Worm (Caenorhabditis elegans) whole organism, mixed stage, embryonic: ENCODE measurements around the gene Y22D7AR.2.

Source experiments
- ceh-83 ChIP-seq: fragments of 200-800 bp; sonication (Bioruptor generic); optimal IDR thresholded peaks from 2 replicates; lab custom pipeline; 2018; ENCODE audit warnings: mild to moderate bottlenecking, missing genetic modification characterization, missing compliant biosample characterization
- cnd-1 ChIP-seq: fragments of 200-800 bp; sonication (Bioruptor generic); optimal IDR thresholded peaks from 2 replicates; lab custom pipeline; 2018; ENCODE audit warnings: mild to moderate bottlenecking, missing genetic modification characterization, missing compliant biosample characterization
- hlh-1 ChIP-seq: fragments of 150-350 bp; optimal IDR thresholded peaks from 2 replicates; lab custom pipeline; 2014; ENCODE audit warnings: missing biosample characterization, missing genetic modification reagents, missing genetic modification characterization
- mep-1 ChIP-seq: fragments of 150-350 bp; optimal IDR thresholded peaks from 2 replicates; lab custom pipeline; 2017; ENCODE audit warnings: missing biosample characterization, missing genetic modification reagents, missing genetic modification characterization, inconsistent platforms
- nhr-237 ChIP-seq: fragments of 150-350 bp; optimal IDR thresholded peaks from 2 replicates; lab custom pipeline; 2014; ENCODE audit warnings: missing biosample characterization, missing genetic modification characterization
- nhr-76 ChIP-seq: sonication (generic microtip); optimal IDR thresholded peaks from 2 replicates; lab custom pipeline; 2017; ENCODE audit warnings: missing biosample characterization, missing genetic modification characterization
- pha-4 ChIP-seq: fragments of 150-350 bp; optimal IDR thresholded peaks from 2 replicates; lab custom pipeline; 2018; ENCODE audit warnings: missing biosample characterization, missing genetic modification reagents, missing genetic modification characterization
- snpc-4 ChIP-seq: fragments of 150-350 bp; optimal IDR thresholded peaks from 2 replicates; lab custom pipeline; 2014; ENCODE audit warnings: missing biosample characterization, missing genetic modification characterization
- sptf-1 ChIP-seq: sonication (generic microtip); optimal IDR thresholded peaks from 2 replicates; lab custom pipeline; 2017; ENCODE audit warnings: mild to moderate bottlenecking, missing genetic modification characterization, moderate library complexity, missing compliant biosample characterization
- unc-39 ChIP-seq: fragments of 150-350 bp; optimal IDR thresholded peaks from 2 replicates; lab custom pipeline; 2014; ENCODE audit warnings: missing biosample characterization, missing genetic modification characterization
- unc-62 ChIP-seq: fragments of 150-350 bp; optimal IDR thresholded peaks from 2 replicates; lab custom pipeline; 2014; ENCODE audit warnings: missing biosample characterization, missing genetic modification reagents, missing genetic modification characterization

DNA sequence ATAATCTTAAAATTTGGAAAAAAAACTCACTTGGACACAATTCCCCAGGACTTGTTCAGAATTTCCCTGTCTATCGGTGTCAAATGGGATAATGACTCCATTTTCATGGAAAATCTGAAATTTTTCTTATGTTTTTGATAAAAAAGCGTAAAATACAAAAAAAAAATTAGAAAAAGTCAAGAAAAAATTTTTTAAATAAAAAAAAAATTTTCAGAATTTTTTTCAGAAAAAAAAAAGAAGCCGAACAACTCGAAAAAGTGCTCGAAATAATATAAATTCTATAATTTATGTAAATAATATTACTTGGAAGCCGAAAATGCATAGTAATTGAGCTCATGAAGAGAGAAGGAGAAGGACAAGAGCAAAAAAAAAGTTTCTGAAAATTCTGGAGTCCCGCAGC lies 37.2 kb upstream of the Y22D7AR.2 start, which contains the start of gene glb-30:
- TF ChIP-seq ceh-83: no peak
- no peak for TF ChIP-seq unc-39
- no peak for TF ChIP-seq snpc-4 (tag; lab: Kevin White, UChicago)
- TF ChIP-seq nhr-237: no peak
- TF ChIP-seq unc-62: no peak
- no peak for TF ChIP-seq hlh-1 (tag; lab: Kevin White, UChicago)
- no peak for TF ChIP-seq pha-4 (tag; lab: Kevin White, UChicago)
- no peak for TF ChIP-seq nhr-76 (tag; lab: Kevin White, UChicago)
- TF ChIP-seq mep-1 (tag; lab: Kevin White, UChicago): no peak
- no peak for TF ChIP-seq sptf-1 (tag; lab: Kevin White, UChicago)
- no peak for TF ChIP-seq cnd-1 (tag; lab: Kevin White, UChicago)
